Worm (Caenorhabditis elegans): ENCODE measurements around the gene F29G6.1.
A peak's percentile ranks its signal among the peaks of the same experiment; 100 is the strongest.

The F29G6.1 gene

DNA sequence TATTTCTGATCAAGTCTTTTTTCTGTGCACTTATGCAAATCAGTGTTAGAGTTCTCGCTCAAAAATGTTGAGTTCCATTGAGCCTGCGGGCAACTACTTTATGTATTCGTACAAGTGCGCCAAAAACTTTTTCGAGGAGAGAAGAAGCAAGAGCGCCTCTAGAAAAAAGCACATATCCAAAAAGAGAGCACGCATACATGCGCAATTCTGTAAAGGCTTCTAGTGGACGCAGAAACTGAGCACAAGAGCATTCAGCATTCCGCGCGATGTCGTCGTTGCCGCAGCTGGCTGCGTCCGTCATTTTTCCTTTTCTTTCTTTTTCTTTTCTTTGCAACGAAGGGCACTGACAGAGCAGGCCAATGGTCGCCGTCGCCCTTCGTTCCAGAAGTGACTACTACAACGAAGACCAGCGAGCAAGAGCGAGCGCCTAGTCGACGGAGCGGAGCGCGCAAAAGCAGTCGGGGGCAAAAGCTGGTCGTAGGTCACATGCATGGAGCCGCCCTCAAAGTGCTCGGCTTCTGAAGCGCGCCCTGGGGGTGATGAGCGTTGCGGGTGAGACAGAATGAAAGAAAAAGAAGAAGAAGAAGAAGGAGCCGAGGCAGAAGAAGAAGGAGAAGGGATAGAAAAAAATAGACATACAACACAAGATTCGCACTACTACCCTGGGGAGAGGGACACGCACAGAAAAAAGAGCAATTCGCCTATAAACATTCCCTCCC is 29.0 kb upstream of the F29G6.1 start (continued):
- peak; percentile 66 for TF ChIP-seq ceh-8 (GFP tag; optimal IDR thresholded peaks at IDR 0.05)
- no peak for TF ChIP-seq unc-30 (tag; optimal IDR thresholded peaks at IDR 0.05)
- peak; percentile 60 for TF ChIP-seq isw-1 (GFP tag; IDR thresholded peaks at IDR 0.05)
- peak; percentile 78 for TF ChIP-seq nhr-47 (tag; optimal IDR thresholded peaks at IDR 0.05)
- no peak for TF ChIP-seq nhr-85 (tag)
- no peak for TF ChIP-seq ets-5 (GFP tag; IDR thresholded peaks at IDR 0.05)
- TF ChIP-seq mab-9 (GFP tag; IDR thresholded peaks at IDR 0.05) = 0 out of 2 replicates have a peak, but pooled peaks have one; percentile 35
- TF ChIP-seq lin-15B (tag; optimal IDR thresholded peaks at IDR 0.05) = no peak
- TF ChIP-seq tlp-1 (tag; optimal IDR thresholded peaks at IDR 0.05) = no peak
- TF ChIP-seq sup-37 (GFP tag; optimal IDR thresholded peaks at IDR 0.05) = peak; percentile 24
- TF ChIP-seq rnt-1 (tag; optimal IDR thresholded peaks at IDR 0.05) = peak; percentile 61
- no peak for TF ChIP-seq nhr-237 (tag; optimal IDR thresholded peaks at IDR 0.05)
- no peak for TF ChIP-seq nhr-12 (tag; optimal IDR thresholded peaks at IDR 0.05)
- peak; percentile 6 for TF ChIP-seq zag-1 (tag; optimal IDR thresholded peaks at IDR 0.05)
- TF ChIP-seq ceh-88 (GFP tag; IDR thresholded peaks at IDR 0.05) = no peak; the same call in 1 of the 2 replicates
- TF ChIP-seq pqm-1 (tag; optimal IDR thresholded peaks at IDR 0.05) = no peak
- TF ChIP-seq tbx-2 (tag; optimal IDR thresholded peaks at IDR 0.05) = peak; percentile 81
- TF ChIP-seq nhr-71 (tag; optimal IDR thresholded peaks at IDR 0.05) = peak; percentile 81
- peak in 1 of 2 experiments; percentile 50 for TF ChIP-seq mdl-1 (tag; optimal IDR thresholded peaks at IDR 0.05)
- TF ChIP-seq unc-130 (tag; optimal IDR thresholded peaks at IDR 0.05) = peak; percentile 1
- TF ChIP-seq lin-35 (GFP tag; optimal IDR thresholded peaks at IDR 0.05) = peak in 1 of 2 experiments; percentile 38
- peak; percentile 6 to 43 for TF ChIP-seq lsy-2 (tag; optimal IDR thresholded peaks at IDR 0.05)
- peak; percentile 74 for TF ChIP-seq swsn-7 (tag; optimal IDR thresholded peaks at IDR 0.05)
- TF ChIP-seq xbp-1 (tag; optimal IDR thresholded peaks at IDR 0.05) = peak; percentile 54
- peak; percentile 52 for TF ChIP-seq dsc-1 (tag; optimal IDR thresholded peaks at IDR 0.05)
- TF ChIP-seq lin-13 (GFP tag; optimal IDR thresholded peaks at IDR 0.05) = no peak
- peak; percentile 63 for TF ChIP-seq sox-4 (tag; optimal IDR thresholded peaks at IDR 0.05)
- TF ChIP-seq fkh-8 (tag; optimal IDR thresholded peaks at IDR 0.05) = peak; percentile 84
- peak; percentile 51 for TF ChIP-seq irx-1 (tag; optimal IDR thresholded peaks at IDR 0.05)
- peak; percentile 15 for TF ChIP-seq ztf-4 (tag; optimal IDR thresholded peaks at IDR 0.05)
- no peak for TF ChIP-seq ceh-90 (tag; optimal IDR thresholded peaks at IDR 0.05)
- peak; percentile 49 for TF ChIP-seq nhr-20 (tag; optimal IDR thresholded peaks at IDR 0.05)
- peak; percentile 100 for TF ChIP-seq lin-14 (GFP tag; optimal IDR thresholded peaks at IDR 0.05)
- no peak for TF ChIP-seq nhr-90 (tag; optimal IDR thresholded peaks at IDR 0.05; ENCODE audit: poor library complexity)
- peak; percentile 45 for TF ChIP-seq nhr-19 (GFP tag; conservative IDR thresholded peaks at IDR 0.05)
- TF ChIP-seq nhr-76 (tag; optimal IDR thresholded peaks at IDR 0.05) = no peak
- TF ChIP-seq ama-1 (optimal IDR thresholded peaks at IDR 0.05) = no peak

DNA sequence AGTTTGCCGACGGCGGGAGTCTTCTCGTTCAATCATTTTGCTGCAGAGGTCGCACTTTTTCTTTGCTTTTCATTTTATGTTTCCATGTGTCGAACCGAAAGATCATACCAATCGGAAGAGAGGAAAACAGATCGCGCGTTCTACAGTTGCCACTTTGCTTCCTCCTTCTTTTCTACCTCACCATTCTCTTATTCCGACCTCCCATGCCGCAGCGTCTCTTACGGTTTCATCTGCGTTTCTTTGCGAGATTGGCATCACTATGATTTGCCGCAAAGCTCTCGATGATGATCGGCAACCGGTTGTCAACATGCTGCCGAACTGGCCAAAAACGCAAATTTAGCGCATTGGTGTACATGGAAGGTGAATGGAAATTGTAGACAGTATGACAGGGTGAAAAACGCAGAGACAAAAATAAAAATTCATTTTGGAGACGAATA is 27.9 kb upstream of the F29G6.1 start:
- TF ChIP-seq ceh-90 (tag; optimal IDR thresholded peaks at IDR 0.05) (no peak), nhr-71 (tag; optimal IDR thresholded peaks at IDR 0.05) (peak; percentile 11), lin-14 (GFP tag; optimal IDR thresholded peaks at IDR 0.05) (peak; percentile 96), nhr-90 (tag; optimal IDR thresholded peaks at IDR 0.05; ENCODE audit: poor library complexity) (peak; percentile 8), ces-1 (GFP tag; optimal IDR thresholded peaks at IDR 0.05) (no peak), nhr-85 (tag) (peak; percentile 87), zip-4 (GFP tag; optimal IDR thresholded peaks at IDR 0.05) (no peak), ceh-88 (GFP tag; IDR thresholded peaks at IDR 0.05) (0 out of 2 replicates have a peak, but pooled peaks have one; percentile 8), nhr-20 (tag; optimal IDR thresholded peaks at IDR 0.05) (peak; percentile 18), elt-3 (tag; optimal IDR thresholded peaks at IDR 0.05) (peak in 1 of 6 experiments; percentile 47), sptf-1 (tag; optimal IDR thresholded peaks at IDR 0.05) (no peak), ztf-4 (tag; optimal IDR thresholded peaks at IDR 0.05) (no peak), skn-1 (tag; optimal IDR thresholded peaks at IDR 0.05) (peak; percentile 24), sup-37 (GFP tag; optimal IDR thresholded peaks at IDR 0.05) (no peak), lsy-2 (tag; optimal IDR thresholded peaks at IDR 0.05) (peak in 1 of 2 experiments; percentile 38), blmp-1 (tag; optimal IDR thresholded peaks at IDR 0.05) (peak; percentile 67), lin-39 (tag; optimal IDR thresholded peaks at IDR 0.05) (no peak), swsn-7 (tag; optimal IDR thresholded peaks at IDR 0.05) (no peak), snu-23 (GFP tag; optimal IDR thresholded peaks at IDR 0.05) (peak; percentile 9), lin-13 (GFP tag; optimal IDR thresholded peaks at IDR 0.05) (no peak), nhr-237 (tag; optimal IDR thresholded peaks at IDR 0.05) (peak; percentile 22), efl-3 (GFP tag; optimal IDR thresholded peaks at IDR 0.05) (no peak), lin-35 (GFP tag; optimal IDR thresholded peaks at IDR 0.05) (no peak), nhr-47 (tag; optimal IDR thresholded peaks at IDR 0.05) (no peak), xbp-1 (tag; optimal IDR thresholded peaks at IDR 0.05) (no peak), elt-2 (tag; optimal IDR thresholded peaks at IDR 0.05) (no peak)
